Worm (Caenorhabditis elegans): ENCODE results near the gene srlf-18.

Gene srlf-18

ce11 chrIV:11082789-11083235, 18.5 kb downstream of the srlf-18 start:
- TF ChIP-seq pes-1 (GFP tag; IDR thresholded peaks at IDR 0.05) (no peak), tra-4 (tag; optimal IDR thresholded peaks at IDR 0.05) (no peak), aly-1 (tag; optimal IDR thresholded peaks at IDR 0.05) (no peak), hnd-1 (tag; optimal IDR thresholded peaks at IDR 0.05) (no peak), hmbx-1 (tag; optimal IDR thresholded peaks at IDR 0.05) (no peak), scrt-1 (GFP tag; IDR thresholded peaks at IDR 0.05) (no peak), tbx-11 (GFP tag; IDR thresholded peaks at IDR 0.05) (no peak), B0310.2 (tag; optimal IDR thresholded peaks at IDR 0.05) (no peak), ceh-36 (tag; optimal IDR thresholded peaks at IDR 0.05) (no peak), hmg-4 (GFP tag; optimal IDR thresholded peaks at IDR 0.05) (peak; percentile 51), ama-1 (optimal IDR thresholded peaks at IDR 0.05) (no peak), tbx-37 (GFP tag; conservative IDR thresholded peaks at IDR 0.05) (0 out of 2 replicates have a peak, but pooled peaks have one; percentile 9), ceh-13 (GFP tag; optimal IDR thresholded peaks at IDR 0.05) (no peak), flt-1 (GFP tag; IDR thresholded peaks at IDR 0.05) (no peak), sea-1 (GFP tag; conservative IDR thresholded peaks at IDR 0.05) (no peak), ets-7 (tag; optimal IDR thresholded peaks at IDR 0.05) (no peak), F13C5.2 (tag; optimal IDR thresholded peaks at IDR 0.05) (peak; percentile 80)

ce11 chrIV:11082153-11082552, 19.1 kb downstream of the srlf-18 start, which contains the start of gene let-70:
let-70 (minus strand) TSS chrIV:11082253.
- TF ChIP-seq ets-7 (tag; optimal IDR thresholded peaks at IDR 0.05), result no peak
- no peak for TF ChIP-seq pes-1 (GFP tag; IDR thresholded peaks at IDR 0.05)
- no peak for TF ChIP-seq B0310.2 (tag; optimal IDR thresholded peaks at IDR 0.05)
- TF ChIP-seq F13C5.2 (tag; optimal IDR thresholded peaks at IDR 0.05), result no peak
- no peak for TF ChIP-seq tbx-11 (GFP tag; IDR thresholded peaks at IDR 0.05)
- no peak for TF ChIP-seq aly-1 (tag; optimal IDR thresholded peaks at IDR 0.05)
- TF ChIP-seq flt-1 (GFP tag; IDR thresholded peaks at IDR 0.05), result no peak
- no peak for TF ChIP-seq hmbx-1 (tag; optimal IDR thresholded peaks at IDR 0.05)
- TF ChIP-seq hmg-4 (GFP tag; optimal IDR thresholded peaks at IDR 0.05), result no peak
- TF ChIP-seq sea-1 (GFP tag; conservative IDR thresholded peaks at IDR 0.05), result no peak
- TF ChIP-seq ceh-13 (GFP tag; optimal IDR thresholded peaks at IDR 0.05), result no peak
- no peak for TF ChIP-seq ama-1 (optimal IDR thresholded peaks at IDR 0.05)
- no peak for TF ChIP-seq hnd-1 (tag; optimal IDR thresholded peaks at IDR 0.05)
- no peak for TF ChIP-seq scrt-1 (GFP tag; IDR thresholded peaks at IDR 0.05)
- no peak for TF ChIP-seq ceh-36 (tag; optimal IDR thresholded peaks at IDR 0.05)
- no peak for TF ChIP-seq tbx-37 (GFP tag; conservative IDR thresholded peaks at IDR 0.05)

DNA sequence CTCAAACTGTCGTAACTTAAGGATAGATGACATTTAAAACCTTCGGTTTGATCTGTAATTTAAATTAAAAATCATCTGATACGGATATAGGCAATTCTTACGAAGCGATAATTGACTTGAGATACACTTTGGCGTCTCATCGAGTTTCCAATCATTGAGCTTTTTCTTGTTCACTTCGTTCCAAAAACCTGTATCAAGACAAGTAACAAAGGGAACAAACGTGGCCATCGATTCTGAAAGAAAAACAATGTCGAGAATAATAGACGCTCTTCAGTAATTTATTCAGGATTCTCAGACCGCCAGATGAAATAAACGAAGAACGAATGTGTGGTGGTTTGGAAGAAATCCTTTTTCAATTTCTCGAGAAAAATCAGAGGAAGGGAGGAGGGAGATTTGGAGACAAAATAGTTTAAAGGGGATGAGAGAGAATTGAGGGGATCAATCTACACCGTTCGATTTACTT, 20.4 kb downstream of the srlf-18 start, which contains the start of gene atg-7:
Gene atg-7, minus strand, starts transcription at position 233 of the 463 bp plus-strand sequence.
- no peak for TF ChIP-seq tra-4 (tag; optimal IDR thresholded peaks at IDR 0.05)
- no peak for TF ChIP-seq hnd-1 (tag; optimal IDR thresholded peaks at IDR 0.05)
- TF ChIP-seq tbx-11 (GFP tag; IDR thresholded peaks at IDR 0.05), result no peak
- TF ChIP-seq ceh-13 (GFP tag; optimal IDR thresholded peaks at IDR 0.05), result no peak
- no peak for TF ChIP-seq hmg-4 (GFP tag; optimal IDR thresholded peaks at IDR 0.05)

DNA sequence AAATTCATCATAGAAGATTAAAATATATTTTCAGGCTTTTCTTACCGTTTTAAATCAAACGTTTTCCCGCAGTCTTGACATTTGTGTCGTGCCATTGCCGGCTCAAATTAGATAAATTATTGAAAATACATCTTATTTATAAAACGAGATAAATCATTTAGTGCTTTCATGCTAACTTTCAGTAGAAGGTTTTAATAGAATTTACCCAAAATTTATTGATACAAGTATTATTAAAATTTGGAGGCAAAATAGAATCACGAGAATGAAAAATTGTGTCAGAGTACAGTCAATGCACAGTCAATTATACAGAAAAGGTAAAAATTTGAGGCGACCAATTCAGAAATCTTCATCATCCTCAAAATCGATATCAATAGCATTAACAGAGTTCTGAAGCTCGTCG, 22.8 kb downstream of the srlf-18 start, which contains the start of gene Y5F2A.4:
Gene Y5F2A.4, minus strand, starts transcription at position 101 of the 400 bp plus-strand sequence.
- TF ChIP-seq ceh-36 (tag; optimal IDR thresholded peaks at IDR 0.05) (no peak), tra-4 (tag; optimal IDR thresholded peaks at IDR 0.05) (no peak), hmbx-1 (tag; optimal IDR thresholded peaks at IDR 0.05) (no peak), flt-1 (GFP tag; IDR thresholded peaks at IDR 0.05) (no peak), F13C5.2 (tag; optimal IDR thresholded peaks at IDR 0.05) (no peak), tbx-11 (GFP tag; IDR thresholded peaks at IDR 0.05) (no peak), ama-1 (optimal IDR thresholded peaks at IDR 0.05) (no peak), B0310.2 (tag; optimal IDR thresholded peaks at IDR 0.05) (no peak), tbx-37 (GFP tag; conservative IDR thresholded peaks at IDR 0.05) (no peak), pes-1 (GFP tag; IDR thresholded peaks at IDR 0.05) (no peak), ets-7 (tag; optimal IDR thresholded peaks at IDR 0.05) (no peak), scrt-1 (GFP tag; IDR thresholded peaks at IDR 0.05) (no peak), hmg-4 (GFP tag; optimal IDR thresholded peaks at IDR 0.05) (no peak), hnd-1 (tag; optimal IDR thresholded peaks at IDR 0.05) (no peak), sea-1 (GFP tag; conservative IDR thresholded peaks at IDR 0.05) (no peak), aly-1 (tag; optimal IDR thresholded peaks at IDR 0.05) (no peak), ceh-13 (GFP tag; optimal IDR thresholded peaks at IDR 0.05) (no peak)

ce11 chrIV:11070895-11071294, 30.4 kb downstream of the srlf-18 start:
- peak; percentile 29 for TF ChIP-seq hnd-1 (tag; optimal IDR thresholded peaks at IDR 0.05)

ce11 chrIV:11068314-11068713, 33.0 kb downstream of the srlf-18 start:
- TF ChIP-seq ceh-36 (tag; optimal IDR thresholded peaks at IDR 0.05), result no peak
- no peak for TF ChIP-seq aly-1 (tag; optimal IDR thresholded peaks at IDR 0.05)
- TF ChIP-seq B0310.2 (tag; optimal IDR thresholded peaks at IDR 0.05), result no peak
- TF ChIP-seq ama-1 (optimal IDR thresholded peaks at IDR 0.05), result no peak
- no peak for TF ChIP-seq tra-4 (tag; optimal IDR thresholded peaks at IDR 0.05)
- no peak for TF ChIP-seq pes-1 (GFP tag; IDR thresholded peaks at IDR 0.05)
- no peak for TF ChIP-seq hmg-4 (GFP tag; optimal IDR thresholded peaks at IDR 0.05)
- no peak for TF ChIP-seq hmbx-1 (tag; optimal IDR thresholded peaks at IDR 0.05)
- TF ChIP-seq flt-1 (GFP tag; IDR thresholded peaks at IDR 0.05), result no peak
- no peak for TF ChIP-seq sea-1 (GFP tag; conservative IDR thresholded peaks at IDR 0.05)
- no peak for TF ChIP-seq hnd-1 (tag; optimal IDR thresholded peaks at IDR 0.05)
- TF ChIP-seq ceh-13 (GFP tag; optimal IDR thresholded peaks at IDR 0.05), result no peak
- TF ChIP-seq tbx-37 (GFP tag; conservative IDR thresholded peaks at IDR 0.05), result no peak
- TF ChIP-seq F13C5.2 (tag; optimal IDR thresholded peaks at IDR 0.05), result no peak
- no peak for TF ChIP-seq ets-7 (tag; optimal IDR thresholded peaks at IDR 0.05)
- TF ChIP-seq tbx-11 (GFP tag; IDR thresholded peaks at IDR 0.05), result no peak

- TF ChIP-seq F13C5.2 (tag; optimal IDR thresholded peaks at IDR 0.05) (no peak), flt-1 (GFP tag; IDR thresholded peaks at IDR 0.05) (no peak), B0310.2 (tag; optimal IDR thresholded peaks at IDR 0.05) (no peak), scrt-1 (GFP tag; IDR thresholded peaks at IDR 0.05) (no peak), sea-1 (GFP tag; conservative IDR thresholded peaks at IDR 0.05) (no peak), tbx-11 (GFP tag; IDR thresholded peaks at IDR 0.05) (no peak), aly-1 (tag; optimal IDR thresholded peaks at IDR 0.05) (no peak), ceh-13 (GFP tag; optimal IDR thresholded peaks at IDR 0.05) (no peak), tbx-37 (GFP tag; conservative IDR thresholded peaks at IDR 0.05) (no peak), hnd-1 (tag; optimal IDR thresholded peaks at IDR 0.05) (no peak), hmbx-1 (tag; optimal IDR thresholded peaks at IDR 0.05) (no peak), pes-1 (GFP tag; IDR thresholded peaks at IDR 0.05) (no peak), ets-7 (tag; optimal IDR thresholded peaks at IDR 0.05) (no peak), ama-1 (optimal IDR thresholded peaks at IDR 0.05) (no peak), hmg-4 (GFP tag; optimal IDR thresholded peaks at IDR 0.05) (no peak), tra-4 (tag; optimal IDR thresholded peaks at IDR 0.05) (no peak), ceh-36 (tag; optimal IDR thresholded peaks at IDR 0.05) (no peak)
These were observed 34.3 kb downstream of the srlf-18 start, which contains the start of gene ttr-17 for ce11 chrIV:11067003-11067402. ttr-17 (minus strand) TSS chrIV:11067026.

Data from whole organism, early embryonic.